Fruit fly (Drosophila melanogaster): Measurements from ENCODE around the gene Ank2.

dm6 chr3L:7719418-7719789 lies 1.2 kb upstream of the Ank2 start:
- TF ChIP-seq rn (GFP tag; IDR thresholded peaks at IDR 0.05) (no peak), EcR (GFP tag; optimal IDR thresholded peaks at IDR 0.05) (no peak), CG12605 (GFP tag; IDR thresholded peaks at IDR 0.05) (no peak), D1 (tag; optimal IDR thresholded peaks at IDR 0.05) (no peak)
